Worm (Caenorhabditis elegans) whole organism, midembryonic: ENCODE data around the gene F08D12.3.

Source experiments
- flt-1 ChIP-seq: fragments of 200-800 bp; sonication (Bioruptor generic); IDR thresholded peaks from 2 replicates; pipeline ENCODE4 v1.3.6; 2022; ENCODE audit warnings: missing genetic modification characterization, missing compliant biosample characterization
- med-1 ChIP-seq: sonication (generic microtip); optimal IDR thresholded peaks from 2 replicates; lab custom pipeline; 2017; ENCODE audit warnings: missing genetic modification characterization, mild to moderate bottlenecking, missing compliant biosample characterization, antibody characterized with exemption, missing genetic modification reagents; ENCODE audit not compliant: insufficient read depth
- ztf-23 ChIP-seq: fragments of 200-800 bp; sonication (Bioruptor generic); IDR thresholded peaks from 2 replicates; pipeline ENCODE4 v1.3.6; 2022; ENCODE audit warnings: missing genetic modification reagents, missing genetic modification characterization, missing compliant biosample characterization

DNA sequence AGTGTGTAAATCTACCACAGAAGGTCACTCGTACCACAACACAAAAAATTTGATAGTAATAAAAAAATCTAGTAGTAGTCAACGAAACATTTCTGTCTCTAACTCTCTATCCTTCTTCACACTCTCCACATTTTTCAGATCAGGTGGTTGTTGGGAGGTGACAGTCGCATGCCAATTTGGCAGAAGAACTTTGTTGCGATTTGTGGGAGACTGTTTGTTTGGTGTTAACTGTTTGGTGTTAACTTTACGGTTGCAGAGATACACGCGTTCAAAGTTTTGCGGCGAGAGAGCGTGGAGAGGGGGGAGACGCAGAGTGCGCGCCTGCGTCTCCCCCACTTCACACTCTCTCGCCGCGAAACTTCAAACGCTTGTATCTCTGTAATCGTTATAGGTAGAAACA, 25.6 kb downstream of the F08D12.3 start:
- no peak for TF ChIP-seq flt-1 (GFP tag; lab: Robert Waterston, UW)
- no peak for TF ChIP-seq med-1 (GFP tag; lab: Kevin White, UChicago)
- no peak for TF ChIP-seq ztf-23
